Fruit fly (Drosophila melanogaster) whole organism, pupa: ENCODE measurements around the gene Rev1.

Experiments
- CG10348 ChIP-seq: fragments of 200-800 bp; sonication (Bioruptor generic); IDR thresholded peaks from 2 replicates; pipeline ENCODE4 v1.3.6; 2022; ENCODE audit warnings: missing biosample characterization, missing genetic modification characterization
- CG12605 ChIP-seq: fragments of 200-800 bp; sonication (Bioruptor generic); IDR thresholded peaks from 2 replicates; pipeline ENCODE4 v1.3.6; 2022; ENCODE audit warnings: missing biosample characterization, missing genetic modification characterization
- CG13204 ChIP-seq: fragments of 200-800 bp; sonication (Bioruptor generic); optimal IDR thresholded peaks from 2 replicates; lab custom pipeline; 2018; ENCODE audit warnings: missing biosample characterization, mild to moderate bottlenecking, missing genetic modification characterization, moderate library complexity
- CG14655 ChIP-seq: fragments of 200-800 bp; sonication (Bioruptor generic); optimal IDR thresholded peaks from 3 replicates; lab custom pipeline; 2017; ENCODE audit warnings: mild to moderate bottlenecking, missing biosample characterization, missing genetic modification reagents, missing genetic modification characterization
- CG15710 ChIP-seq: fragments of 200-800 bp; sonication (Bioruptor generic); optimal IDR thresholded peaks from 2 replicates; lab custom pipeline; 2018; ENCODE audit warnings: missing biosample characterization, mild to moderate bottlenecking, missing genetic modification characterization, moderate library complexity
- CG17806 ChIP-seq: fragments of 200-800 bp; sonication (Bioruptor generic); optimal IDR thresholded peaks from 2 replicates; lab custom pipeline; 2018; ENCODE audit warnings: missing biosample characterization, mild to moderate bottlenecking, missing genetic modification characterization, moderate library complexity
- CG32121 ChIP-seq: fragments of 200-800 bp; sonication (Bioruptor generic); IDR thresholded peaks from 2 replicates; pipeline ENCODE4 v1.3.6; 2022; ENCODE audit warnings: missing biosample characterization, missing genetic modification characterization
- CG34367 ChIP-seq: fragments of 200-800 bp; sonication (Bioruptor generic); optimal IDR thresholded peaks from 2 replicates; lab custom pipeline; 2018; ENCODE audit warnings: missing biosample characterization, mild to moderate bottlenecking, missing genetic modification characterization
- CG4496 ChIP-seq: fragments of 200-800 bp; sonication (Bioruptor generic); IDR thresholded peaks from 3 replicates; pipeline ENCODE4 v1.3.6; 2022; ENCODE audit warnings: missing biosample characterization, missing genetic modification characterization
- CG8159 ChIP-seq: fragments of 200-800 bp; sonication (Bioruptor generic); optimal IDR thresholded peaks from 3 replicates; lab custom pipeline; 2018; ENCODE audit warnings: missing biosample characterization, mild to moderate bottlenecking, missing genetic modification characterization, moderate library complexity
- CG8301 ChIP-seq: fragments of 200-800 bp; sonication (Bioruptor generic); optimal IDR thresholded peaks from 2 replicates; lab custom pipeline; 2018; ENCODE audit warnings: missing biosample characterization, mild to moderate bottlenecking, missing genetic modification characterization
- CG9948 ChIP-seq: fragments of 200-800 bp; sonication (Bioruptor generic); optimal IDR thresholded peaks from 2 replicates; lab custom pipeline; 2018; ENCODE audit warnings: missing biosample characterization, mild to moderate bottlenecking, missing genetic modification characterization, moderate library complexity
- D1 ChIP-seq: fragments of 200-800 bp; sonication (Bioruptor generic); optimal IDR thresholded peaks from 2 replicates; lab custom pipeline; 2018; ENCODE audit warnings: missing biosample characterization, mild to moderate bottlenecking, missing genetic modification characterization, moderate library complexity
- EcR ChIP-seq: fragments of 200-800 bp; sonication (Bioruptor generic); optimal IDR thresholded peaks from 3 replicates; lab custom pipeline; 2019; ENCODE audit warnings: missing biosample characterization, missing genetic modification characterization, mild to moderate bottlenecking, moderate library complexity, missing genetic modification reagents
- Ets98B ChIP-seq: fragments of 200-800 bp; sonication (Bioruptor generic); IDR thresholded peaks from 2 replicates; pipeline ENCODE4 v1.3.6; 2022; ENCODE audit warnings: missing biosample characterization, missing genetic modification characterization
- Pif1A ChIP-seq: fragments of 200-800 bp; sonication (Bioruptor generic); optimal IDR thresholded peaks from 3 replicates; lab custom pipeline; 2016; ENCODE audit warnings: missing biosample characterization, missing genetic modification characterization
- Pif1B ChIP-seq: fragments of 200-800 bp; sonication (Bioruptor generic); optimal IDR thresholded peaks from 3 replicates; lab custom pipeline; 2016; ENCODE audit warnings: missing biosample characterization, missing genetic modification characterization
- Snoo ChIP-seq: fragments of 200-800 bp; sonication (Bioruptor generic); optimal IDR thresholded peaks from 3 replicates; lab custom pipeline; 2017; ENCODE audit warnings: missing biosample characterization, mild to moderate bottlenecking, missing genetic modification characterization, inconsistent platforms
- fd96Ca ChIP-seq: fragments of 200-800 bp; sonication (Bioruptor generic); IDR thresholded peaks from 3 replicates; pipeline ENCODE4 v1.3.6; 2022; ENCODE audit warnings: missing biosample characterization, missing genetic modification characterization
- gl ChIP-seq: fragments of 200-800 bp; sonication (Bioruptor generic); optimal IDR thresholded peaks from 2 replicates; lab custom pipeline; 2018; ENCODE audit warnings: missing biosample characterization, mild to moderate bottlenecking, missing genetic modification characterization
- rn ChIP-seq: fragments of 200-800 bp; sonication (Bioruptor generic); IDR thresholded peaks from 2 replicates; pipeline ENCODE4 v1.3.6; 2022; ENCODE audit warnings: missing biosample characterization, missing genetic modification characterization

Rev1 gene

dm6 chr3L:622357-622834 lies 31.8 kb upstream of the Rev1 start:
- TF ChIP-seq Pif1A (peak; percentile 67), CG8301 (tag; lab: Kevin White, UChicago) (peak; percentile 73), Snoo (tag; lab: Kevin White, UChicago) (peak; percentile 55), CG9948 (tag; lab: Kevin White, UChicago) (peak; percentile 94), CG15710 (peak; percentile 87), CG17806 (peak; percentile 90), CG34367 (tag; lab: Kevin White, UChicago) (peak; percentile 84), CG8159 (tag; lab: Kevin White, UChicago) (peak; percentile 93), Ets98B (GFP tag; lab: Robert Waterston, UW) (no peak), CG32121 (GFP tag; lab: Robert Waterston, UW) (no peak), CG12605 (GFP tag; lab: Robert Waterston, UW) (no peak), D1 (tag; lab: Kevin White, UChicago) (peak; percentile 83), fd96Ca (no peak), CG10348 (GFP tag; lab: Robert Waterston, UW) (no peak), EcR (GFP tag; lab: Kevin White, UChicago) (no peak), gl (tag; lab: Kevin White, UChicago) (peak; percentile 64), CG14655 (GFP tag; lab: Kevin White, UChicago) (peak; percentile 88), CG4496 (peak; percentile 42; the same call in 1 of the 3 replicates), Pif1B (peak; percentile 63), CG13204 (GFP tag; lab: Kevin White, UChicago) (peak; percentile 25), rn (GFP tag; lab: Robert Waterston, UW) (no peak)

- TF ChIP-seq CG8301 (tag; lab: Kevin White, UChicago) (peak; percentile 50), rn (GFP tag; lab: Robert Waterston, UW) (0 out of 2 replicates have a peak, but pooled peaks have one; percentile 25), Pif1A (peak; percentile 61), Snoo (tag; lab: Kevin White, UChicago) (no peak), EcR (GFP tag; lab: Kevin White, UChicago) (no peak), CG4496 (peak; percentile 80; the same call in 2 of the 3 replicates), D1 (tag; lab: Kevin White, UChicago) (no peak), Pif1B (peak; percentile 15), CG10348 (GFP tag; lab: Robert Waterston, UW) (no peak), CG13204 (GFP tag; lab: Kevin White, UChicago) (no peak), CG9948 (tag; lab: Kevin White, UChicago) (peak; percentile 60), CG15710 (peak; percentile 43), CG34367 (tag; lab: Kevin White, UChicago) (peak; percentile 28), gl (tag; lab: Kevin White, UChicago) (no peak), Ets98B (GFP tag; lab: Robert Waterston, UW) (peak; percentile 60), CG17806 (peak; percentile 59), CG8159 (tag; lab: Kevin White, UChicago) (peak; percentile 48), CG12605 (GFP tag; lab: Robert Waterston, UW) (no peak), CG14655 (GFP tag; lab: Kevin White, UChicago) (peak; percentile 63), CG32121 (GFP tag; lab: Robert Waterston, UW) (peak; percentile 71), fd96Ca (peak; percentile 62; the same call in 1 of the 3 replicates)
- TF ChIP-seq, all 21 proteins: peak for 14
Observed at dm6 chr3L:623556-623955, 30.6 kb upstream of the Rev1 start.

dm6 chr3L:624203-624914 lies 29.8 kb upstream of the Rev1 start:
- 0 out of 3 replicates have a peak, but pooled peaks have one; percentile 21 for TF ChIP-seq fd96Ca
- TF ChIP-seq D1 (tag; lab: Kevin White, UChicago), result no peak

- TF ChIP-seq CG4496 (no peak), CG8301 (tag; lab: Kevin White, UChicago) (no peak), Pif1B (no peak), Pif1A (no peak), Snoo (tag; lab: Kevin White, UChicago) (no peak), CG12605 (GFP tag; lab: Robert Waterston, UW) (0 out of 2 replicates have a peak, but pooled peaks have one; percentile 46), EcR (GFP tag; lab: Kevin White, UChicago) (no peak), CG14655 (GFP tag; lab: Kevin White, UChicago) (no peak), CG32121 (GFP tag; lab: Robert Waterston, UW) (peak; percentile 59), Ets98B (GFP tag; lab: Robert Waterston, UW) (peak; percentile 59), fd96Ca (0 out of 3 replicates have a peak, but pooled peaks have one; percentile 9)
Observed at dm6 chr3L:625899-626298, 28.3 kb upstream of the Rev1 start.

- TF ChIP-seq Snoo (tag; lab: Kevin White, UChicago) (peak; percentile 66), CG14655 (GFP tag; lab: Kevin White, UChicago) (peak; percentile 83), D1 (tag; lab: Kevin White, UChicago) (no peak), CG17806 (peak; percentile 75), CG13204 (GFP tag; lab: Kevin White, UChicago) (peak; percentile 82), CG32121 (GFP tag; lab: Robert Waterston, UW) (peak; percentile 87), EcR (GFP tag; lab: Kevin White, UChicago) (peak; percentile 62), CG8159 (tag; lab: Kevin White, UChicago) (peak; percentile 77), CG4496 (peak; percentile 95), CG10348 (GFP tag; lab: Robert Waterston, UW) (0 out of 2 replicates have a peak, but pooled peaks have one; percentile 16), CG9948 (tag; lab: Kevin White, UChicago) (peak; percentile 48), Ets98B (GFP tag; lab: Robert Waterston, UW) (peak; percentile 87), CG15710 (peak; percentile 80), fd96Ca (peak; percentile 84), Pif1B (peak; percentile 84), CG8301 (tag; lab: Kevin White, UChicago) (peak; percentile 76), rn (GFP tag; lab: Robert Waterston, UW) (peak; percentile 90), gl (tag; lab: Kevin White, UChicago) (peak; percentile 93), CG34367 (tag; lab: Kevin White, UChicago) (peak; percentile 80), CG12605 (GFP tag; lab: Robert Waterston, UW) (peak; percentile 93), Pif1A (peak; percentile 84)
- TF ChIP-seq, all 21 proteins: peak for 20
Observed at dm6 chr3L:626498-627369, 27.4 kb upstream of the Rev1 start.
